Worm (Caenorhabditis elegans): Measurements from ENCODE around the gene srt-44.

DNA sequence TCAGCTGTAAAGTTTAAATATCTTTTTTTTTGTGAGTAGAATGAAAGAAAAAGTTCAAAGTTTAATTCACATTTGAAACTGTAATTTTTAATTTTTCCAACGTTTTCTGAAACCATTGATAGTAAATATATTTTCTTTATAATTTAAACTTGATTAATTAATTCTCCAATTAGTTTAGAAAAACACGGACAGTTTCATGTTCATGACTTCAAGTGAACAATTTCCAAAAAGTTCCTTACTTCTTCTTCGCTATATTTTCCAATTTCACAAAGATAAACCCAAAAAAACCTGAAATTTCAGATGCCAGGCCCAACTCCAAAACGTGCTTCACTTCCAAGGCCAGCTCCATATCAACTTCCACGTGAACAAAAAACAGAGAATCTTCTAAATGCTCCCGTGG, 5.0 kb downstream of the srt-44 start, which contains the start of gene M199.2:
- TF ChIP-seq ztf-26 (tag; optimal IDR thresholded peaks at IDR 0.05) (no peak), dox-1 (GFP tag; IDR thresholded peaks at IDR 0.05) (no peak)

All from whole organism, young adult.